Worm (Caenorhabditis elegans): ENCODE results near the gene F45E4.5.
"Not testable (repeated sequence)": the region's sequence is repeated elsewhere in the genome, so short reads cannot be mapped to it uniquely, and the experiment has no call there.

- not testable (repeated sequence) for TF ChIP-seq ces-1 (GFP tag; optimal IDR thresholded peaks at IDR 0.05); elt-3 (tag; optimal IDR thresholded peaks at IDR 0.05); snpc-4 (tag; optimal IDR thresholded peaks at IDR 0.05); mdl-1 (tag; optimal IDR thresholded peaks at IDR 0.05)
Observed at ce11 chrIV:7634578-7634977, 5.7 kb upstream of the F45E4.5 start, which contains the start of gene warf-1.
